Fruit fly (Drosophila melanogaster) whole organism, prepupa: ENCODE results near the gene Sac1.

Experiments used
- CG10669 ChIP-seq: fragments of 200-800 bp; sonication (Bioruptor generic); optimal IDR thresholded peaks from 3 replicates; lab custom pipeline; 2018; ENCODE audit warnings: missing biosample characterization, mild to moderate bottlenecking, missing genetic modification characterization, moderate library complexity
- CG15336 ChIP-seq: fragments of 200-800 bp; sonication (Bioruptor generic); IDR thresholded peaks from 2 replicates; pipeline ENCODE4 v1.3.6; 2022; ENCODE audit warnings: missing biosample characterization, missing genetic modification characterization
- CG31627 ChIP-seq: fragments of 200-800 bp; sonication (Bioruptor generic); optimal IDR thresholded peaks from 3 replicates; lab custom pipeline; 2016; ENCODE audit warnings: missing biosample characterization, missing genetic modification characterization
- Hr4 ChIP-seq: fragments of 200-800 bp; sonication (Bioruptor generic); optimal IDR thresholded peaks from 3 replicates; lab custom pipeline; 2016; ENCODE audit warnings: missing biosample characterization, missing genetic modification characterization
- Sox102F ChIP-seq: fragments of 200-800 bp; sonication (Bioruptor generic); optimal IDR thresholded peaks from 2 replicates; lab custom pipeline; 2016; ENCODE audit warnings: missing biosample characterization, mild to moderate bottlenecking, missing genetic modification characterization
- Sox15 ChIP-seq: fragments of 200-800 bp; sonication (Bioruptor generic); optimal IDR thresholded peaks from 3 replicates; lab custom pipeline; 2016; ENCODE audit warnings: missing biosample characterization, missing genetic modification characterization
- acj6 ChIP-seq: fragments of 200-800 bp; sonication (Bioruptor generic); optimal IDR thresholded peaks from 3 replicates; lab custom pipeline; 2016; ENCODE audit warnings: missing biosample characterization, missing genetic modification characterization
- fd59A ChIP-seq: fragments of 200-800 bp; sonication (Bioruptor generic); optimal IDR thresholded peaks from 2 replicates; lab custom pipeline; 2017; ENCODE audit warnings: missing biosample characterization, mild to moderate bottlenecking, missing genetic modification characterization, missing genetic modification reagents
- ss ChIP-seq, 2 experiments: fragments of 200-800 bp; sonication (Bioruptor generic); optimal IDR thresholded peaks; 2 replicates in 1 of 2; 3 replicates in 1 of 2; lab custom pipeline; 2017 to 2018; ENCODE audit warnings: mild to moderate bottlenecking in 2 of 2, missing biosample characterization in 2 of 2, missing genetic modification characterization in 2 of 2, moderate library complexity in 1 of 2
- vri ChIP-seq: fragments of 200-800 bp; sonication (Bioruptor generic); optimal IDR thresholded peaks from 3 replicates; lab custom pipeline; 2016; ENCODE audit warnings: missing biosample characterization, mild to moderate bottlenecking, missing genetic modification characterization

DNA sequence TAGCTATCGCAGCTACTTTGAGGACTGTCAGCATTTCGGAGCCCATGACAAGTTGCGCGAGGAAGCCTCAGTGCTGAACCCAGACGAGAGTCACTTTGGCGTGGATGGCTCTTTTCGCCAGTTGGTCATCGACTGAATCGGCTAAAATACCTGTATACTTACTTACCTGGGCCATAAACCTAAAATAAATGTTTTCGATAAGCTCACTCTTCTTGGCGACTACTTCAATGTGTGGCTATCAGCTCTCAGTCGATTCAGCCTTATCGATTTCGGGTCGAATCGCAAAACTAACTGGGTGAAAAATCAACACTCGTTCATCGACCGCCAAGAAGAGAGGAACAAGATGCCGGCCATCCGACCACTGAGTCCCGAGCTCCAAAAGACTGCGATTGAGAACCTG, 13.8 kb upstream of the Sac1 start, which contains the start of gene CG33966:
- TF ChIP-seq Hr4 (GFP tag; lab: Kevin White, UChicago) (no peak), CG10669 (GFP tag; lab: Kevin White, UChicago) (no peak), Sox15 (GFP tag; lab: Kevin White, UChicago) (no peak), ss (GFP tag; optimal IDR thresholded peaks at IDR 0.05; lab: Kevin White, UChicago) (no peak), Sox102F (no peak), CG31627 (GFP tag; lab: Kevin White, UChicago) (no peak), CG15336 (GFP tag; lab: Robert Waterston, UW) (no peak), acj6 (GFP tag; lab: Kevin White, UChicago) (no peak), fd59A (GFP tag; lab: Kevin White, UChicago) (no peak), vri (GFP tag; lab: Kevin White, UChicago) (no peak)
